Fruit fly (Drosophila melanogaster) whole organism, embryonic: ENCODE data around the gene CG42305.

ENCODE experiments used
- B-H2 ChIP-seq: fragments of 200-800 bp; sonication (Bioruptor generic); optimal IDR thresholded peaks from 2 replicates; lab custom pipeline; 2018; ENCODE audit warnings: missing biosample characterization, mild to moderate bottlenecking, missing genetic modification characterization
- CG11456 ChIP-seq: fragments of 200-800 bp; sonication (Bioruptor generic); IDR thresholded peaks from 3 replicates; pipeline ENCODE4 v1.3.6; 2022; ENCODE audit warnings: missing biosample characterization, missing genetic modification characterization
- CG13424 ChIP-seq: fragments of 200-800 bp; sonication (Bioruptor generic); optimal IDR thresholded peaks from 2 replicates; lab custom pipeline; 2019; ENCODE audit warnings: missing biosample characterization, mild to moderate bottlenecking, missing genetic modification characterization, moderate library complexity
- CG13624 ChIP-seq: fragments of 200-800 bp; sonication (Bioruptor generic); optimal IDR thresholded peaks from 2 replicates; lab custom pipeline; 2016; ENCODE audit warnings: missing biosample characterization, missing genetic modification characterization
- CG15011 ChIP-seq: fragments of 200-800 bp; sonication (Bioruptor generic); optimal IDR thresholded peaks from 3 replicates; lab custom pipeline; 2018; ENCODE audit warnings: missing biosample characterization, mild to moderate bottlenecking, missing genetic modification characterization
- CG15514 ChIP-seq: fragments of 200-800 bp; sonication (Bioruptor generic); optimal IDR thresholded peaks from 3 replicates; lab custom pipeline; 2017; ENCODE audit warnings: missing biosample characterization, missing genetic modification characterization, mild to moderate bottlenecking, moderate library complexity, missing genetic modification reagents
- CG16813 ChIP-seq: fragments of 200-800 bp; sonication (Bioruptor generic); IDR thresholded peaks from 3 replicates; pipeline ENCODE4 v1.3.6; 2022; ENCODE audit warnings: missing biosample characterization, missing genetic modification characterization; ENCODE audit not compliant: partially characterized antibody
- CG1832 ChIP-seq: fragments of 200-800 bp; sonication (Bioruptor generic); optimal IDR thresholded peaks from 2 replicates; lab custom pipeline; 2017; ENCODE audit warnings: missing biosample characterization, mild to moderate bottlenecking, missing genetic modification characterization, inconsistent platforms
- CG30020 ChIP-seq: fragments of 200-800 bp; optimal IDR thresholded peaks from 2 replicates; lab custom pipeline; 2019; ENCODE audit warnings: missing biosample characterization, mild to moderate bottlenecking, missing genetic modification characterization, moderate library complexity
- CG30403 ChIP-seq: fragments of 200-800 bp; sonication (Bioruptor generic); optimal IDR thresholded peaks from 3 replicates; lab custom pipeline; 2016; ENCODE audit warnings: missing biosample characterization, missing genetic modification characterization
- CG43689 ChIP-seq: fragments of 200-800 bp; sonication (Bioruptor generic); IDR thresholded peaks from 2 replicates; pipeline ENCODE4 v1.3.6; 2022; ENCODE audit warnings: missing biosample characterization, missing genetic modification characterization
- CG4730 ChIP-seq: fragments of 200-800 bp; sonication (Bioruptor generic); IDR thresholded peaks from 2 replicates; pipeline ENCODE4 v1.3.6; 2022; ENCODE audit warnings: missing biosample characterization, missing genetic modification characterization
- CG7271 ChIP-seq: fragments of 200-800 bp; sonication (Bioruptor generic); optimal IDR thresholded peaks from 2 replicates; lab custom pipeline; 2018; ENCODE audit warnings: missing biosample characterization, mild to moderate bottlenecking, missing genetic modification characterization, moderate library complexity
- CG7745 ChIP-seq: fragments of 200-800 bp; sonication (Bioruptor generic); optimal IDR thresholded peaks from 2 replicates; lab custom pipeline; 2018; ENCODE audit warnings: missing biosample characterization, mild to moderate bottlenecking, missing genetic modification characterization, moderate library complexity
- CG9215 ChIP-seq: fragments of 200-800 bp; sonication (Bioruptor generic); IDR thresholded peaks from 2 replicates; pipeline ENCODE4 v1.3.6; 2022; ENCODE audit warnings: missing biosample characterization, missing genetic modification characterization
- CG9932 ChIP-seq: fragments of 200-800 bp; sonication (Bioruptor generic); IDR thresholded peaks from 2 replicates; pipeline ENCODE4 v1.3.6; 2022; ENCODE audit warnings: missing biosample characterization, missing genetic modification characterization
- CoRest ChIP-seq: fragments of 200-800 bp; sonication (Bioruptor generic); optimal IDR thresholded peaks from 3 replicates; lab custom pipeline; 2018; ENCODE audit warnings: missing biosample characterization, mild to moderate bottlenecking, missing genetic modification characterization, moderate library complexity
- Fer1 ChIP-seq: fragments of 200-800 bp; sonication (Bioruptor generic); optimal IDR thresholded peaks from 2 replicates; lab custom pipeline; 2017; ENCODE audit warnings: missing biosample characterization, mild to moderate bottlenecking, missing genetic modification characterization
- HLH3B ChIP-seq: fragments of 200-800 bp; sonication (Bioruptor generic); IDR thresholded peaks from 2 replicates; pipeline ENCODE4 v1.3.6; 2022; ENCODE audit warnings: missing biosample characterization, missing genetic modification characterization
- HLH4C ChIP-seq: fragments of 200-800 bp; sonication (Bioruptor generic); IDR thresholded peaks from 3 replicates; pipeline ENCODE4 v1.3.6; 2022; ENCODE audit warnings: missing biosample characterization, missing genetic modification characterization; ENCODE audit not compliant: partially characterized antibody
- Hr51 ChIP-seq, 2 experiments: fragments of 200-800 bp; sonication (Bioruptor generic); optimal IDR thresholded peaks; 2 replicates in 1 of 2; 3 replicates in 1 of 2; lab custom pipeline; 2016 to 2018; ENCODE audit warnings: missing biosample characterization in 2 of 2, missing genetic modification characterization in 2 of 2, mild to moderate bottlenecking in 1 of 2, moderate library complexity in 1 of 2
- Jarid2 ChIP-seq: fragments of 200-800 bp; sonication (Bioruptor generic); optimal IDR thresholded peaks from 3 replicates; lab custom pipeline; 2017; ENCODE audit warnings: mild to moderate bottlenecking, missing biosample characterization, missing genetic modification reagents, missing genetic modification characterization
- Kr ChIP-seq: fragments of 200-800 bp; sonication (Bioruptor generic); optimal IDR thresholded peaks from 2 replicates; lab custom pipeline; 2017; ENCODE audit warnings: missing biosample characterization, mild to moderate bottlenecking, missing genetic modification characterization
- Lhr ChIP-seq: fragments of 200-800 bp; sonication (Bioruptor generic); optimal IDR thresholded peaks from 3 replicates; lab custom pipeline; 2017; ENCODE audit warnings: mild to moderate bottlenecking, missing biosample characterization, missing genetic modification reagents, missing genetic modification characterization
- NfI ChIP-seq: fragments of 200-800 bp; sonication (Bioruptor generic); optimal IDR thresholded peaks from 3 replicates; lab custom pipeline; 2018; ENCODE audit warnings: missing biosample characterization, mild to moderate bottlenecking, missing genetic modification characterization, moderate library complexity
- Sox102F ChIP-seq: fragments of 200-800 bp; sonication (Bioruptor generic); optimal IDR thresholded peaks from 2 replicates; lab custom pipeline; 2018; ENCODE audit warnings: missing biosample characterization, mild to moderate bottlenecking, missing genetic modification characterization, moderate library complexity
- Stat92E ChIP-seq, 3 experiments: fragments of >200 bp in 2 of 3; fragments of 200-800 bp in 1 of 3; sonication (Bioruptor generic) in 1 of 3; optimal IDR thresholded peaks; 2 replicates each; lab custom pipeline; 2017 to 2019; ENCODE audit warnings: missing biosample characterization in 3 of 3, missing genetic modification characterization in 3 of 3, mild to moderate bottlenecking in 1 of 3, moderate library complexity in 1 of 3
- TFAM ChIP-seq: fragments of 200-800 bp; sonication (Bioruptor generic); optimal IDR thresholded peaks from 2 replicates; lab custom pipeline; 2017; ENCODE audit warnings: missing biosample characterization, missing genetic modification characterization, inconsistent platforms
- dmrt11E ChIP-seq: fragments of 200-800 bp; sonication (Bioruptor generic); optimal IDR thresholded peaks from 3 replicates; lab custom pipeline; 2018; ENCODE audit warnings: missing biosample characterization, mild to moderate bottlenecking, missing genetic modification characterization, moderate library complexity
- dmrt99B ChIP-seq: fragments of 200-800 bp; sonication (Bioruptor generic); optimal IDR thresholded peaks from 2 replicates; lab custom pipeline; 2018; ENCODE audit warnings: missing biosample characterization, mild to moderate bottlenecking, missing genetic modification characterization, moderate library complexity
- dysf ChIP-seq: fragments of 200-800 bp; sonication (Bioruptor generic); IDR thresholded peaks from 3 replicates; pipeline ENCODE4 v1.3.6; 2022; ENCODE audit warnings: missing biosample characterization, missing genetic modification characterization
- en ChIP-seq: fragments of 200-800 bp; sonication (Bioruptor generic); optimal IDR thresholded peaks from 2 replicates; lab custom pipeline; 2016; ENCODE audit warnings: missing biosample characterization, missing genetic modification characterization
- gsb ChIP-seq: fragments of 200-800 bp; sonication (Bioruptor generic); IDR thresholded peaks from 2 replicates; pipeline ENCODE4 v1.3.6; 2022; ENCODE audit warnings: missing biosample characterization, missing genetic modification characterization
- h ChIP-seq: fragments of >200 bp; optimal IDR thresholded peaks from 2 replicates; lab custom pipeline; 2017
- hbn ChIP-seq: fragments of 200-800 bp; sonication (Bioruptor generic); IDR thresholded peaks from 2 replicates; pipeline ENCODE4 v1.3.6; 2022; ENCODE audit warnings: missing biosample characterization, missing genetic modification characterization; ENCODE audit not compliant: partially characterized antibody
- jigr1 ChIP-seq: fragments of 200-800 bp; sonication (Bioruptor generic); IDR thresholded peaks from 3 replicates; pipeline ENCODE4 v1.3.6; 2022; ENCODE audit warnings: missing biosample characterization, missing genetic modification characterization
- lab ChIP-seq: fragments of 200-800 bp; sonication (Bioruptor generic); optimal IDR thresholded peaks from 3 replicates; lab custom pipeline; 2017; ENCODE audit warnings: missing biosample characterization, missing genetic modification characterization, mild to moderate bottlenecking, moderate library complexity, missing genetic modification reagents
- mld ChIP-seq: fragments of 200-800 bp; sonication (Bioruptor generic); IDR thresholded peaks from 3 replicates; pipeline ENCODE4 v1.3.6; 2022; ENCODE audit warnings: missing biosample characterization, missing genetic modification characterization; ENCODE audit not compliant: partially characterized antibody
- pb ChIP-seq: fragments of 200-800 bp; sonication (Bioruptor generic); optimal IDR thresholded peaks from 3 replicates; lab custom pipeline; 2016; ENCODE audit warnings: missing biosample characterization, missing genetic modification characterization
- peb ChIP-seq: fragments of 200-800 bp; sonication (Bioruptor generic); IDR thresholded peaks from 2 replicates; pipeline ENCODE4 v1.3.6; 2022; ENCODE audit warnings: missing biosample characterization, missing genetic modification characterization
- pfk ChIP-seq: fragments of 200-800 bp; sonication (Bioruptor generic); optimal IDR thresholded peaks from 2 replicates; lab custom pipeline; 2018; ENCODE audit warnings: missing biosample characterization, mild to moderate bottlenecking, missing genetic modification characterization, moderate library complexity
- row ChIP-seq: fragments of 200-800 bp; sonication (Bioruptor generic); IDR thresholded peaks from 3 replicates; pipeline ENCODE4 v1.3.6; 2022; ENCODE audit warnings: missing biosample characterization, missing genetic modification characterization
- salm ChIP-seq: fragments of 200-800 bp; sonication (Bioruptor generic); optimal IDR thresholded peaks from 2 replicates; lab custom pipeline; 2018; ENCODE audit warnings: missing biosample characterization, mild to moderate bottlenecking, missing genetic modification characterization
- sd ChIP-seq: fragments of 200-800 bp; sonication (Bioruptor generic); optimal IDR thresholded peaks from 3 replicates; lab custom pipeline; 2018; ENCODE audit warnings: missing biosample characterization, mild to moderate bottlenecking, missing genetic modification characterization, moderate library complexity
- slbo ChIP-seq: fragments of 200-800 bp; sonication (Bioruptor generic); IDR thresholded peaks from 2 replicates; pipeline ENCODE4 v1.3.6; 2022; ENCODE audit warnings: missing biosample characterization, missing genetic modification characterization
- sob ChIP-seq: fragments of 200-800 bp; sonication (Bioruptor generic); IDR thresholded peaks from 2 replicates; pipeline ENCODE4 v1.3.6; 2022; ENCODE audit warnings: missing biosample characterization, missing genetic modification characterization
- ssp ChIP-seq: fragments of 200-800 bp; sonication (Bioruptor generic); IDR thresholded peaks from 2 replicates; pipeline ENCODE4 v1.3.6; 2022; ENCODE audit warnings: missing biosample characterization, missing genetic modification characterization
- trem ChIP-seq: fragments of 200-800 bp; optimal IDR thresholded peaks from 3 replicates; lab custom pipeline; 2019; ENCODE audit warnings: missing biosample characterization, mild to moderate bottlenecking, missing genetic modification characterization, moderate library complexity
- zen ChIP-seq: fragments of 200-800 bp; sonication (Bioruptor generic); optimal IDR thresholded peaks from 3 replicates; lab custom pipeline; 2018; ENCODE audit warnings: missing biosample characterization, mild to moderate bottlenecking, missing genetic modification characterization, moderate library complexity

The CG42305 gene

dm6 chr2L:18812348-18812747, at the start of gene CG42305, which contains the start of gene CG17325:
Gene CG42305, plus strand, starts transcription at chr2L:18812648.
Gene CG17325, plus strand, starts transcription at chr2L:18812648.
- TF ChIP-seq CG9215 (no peak), CG13624 (no peak), hbn (GFP tag; lab: Robert Waterston, UW) (no peak), Stat92E (GFP tag; optimal IDR thresholded peaks at IDR 0.05; lab: Kevin White, UChicago) (no peak)
- TF ChIP-seq, all 482 proteins: peak for 0

dm6 chr2L:18765760-18766159, 46.7 kb upstream of the CG42305 start:
- peak; percentile 79 for TF ChIP-seq CG15514 (GFP tag; lab: Kevin White, UChicago)
- TF ChIP-seq dmrt11E (tag; lab: Kevin White, UChicago), result peak; percentile 6
- TF ChIP-seq Fer1 (GFP tag; lab: Kevin White, UChicago), result no peak
- TF ChIP-seq mld (GFP tag; lab: Robert Waterston, UW), result no peak
- TF ChIP-seq CG15011 (GFP tag; lab: Kevin White, UChicago), result no peak
- TF ChIP-seq sob (GFP tag; lab: Robert Waterston, UW), result no peak
- TF ChIP-seq pfk (GFP tag; lab: Kevin White, UChicago), result no peak
- no peak for TF ChIP-seq gsb (GFP tag; lab: Robert Waterston, UW)
- no peak for TF ChIP-seq jigr1 (GFP tag; lab: Robert Waterston, UW)
- TF ChIP-seq dmrt99B (tag; lab: Kevin White, UChicago), result peak; percentile 28
- TF ChIP-seq en (GFP tag; lab: Kevin White, UChicago), result no peak
- TF ChIP-seq CG16813 (GFP tag; lab: Robert Waterston, UW), result no peak
- TF ChIP-seq NfI, result no peak
- TF ChIP-seq lab (GFP tag; lab: Kevin White, UChicago), result peak; percentile 15
- no peak for TF ChIP-seq h
- 0 out of 3 replicates have a peak, but pooled peaks have one; percentile 15 for TF ChIP-seq row
- TF ChIP-seq CoRest (tag; lab: Kevin White, UChicago), result no peak
- peak; percentile 24 for TF ChIP-seq CG13424 (tag; lab: Kevin White, UChicago)
- TF ChIP-seq trem (tag; lab: Kevin White, UChicago), result no peak
- no peak for TF ChIP-seq CG7745 (tag; lab: Kevin White, UChicago)
- TF ChIP-seq CG11456 (GFP tag; lab: Robert Waterston, UW), result no peak
- TF ChIP-seq HLH4C (GFP tag; lab: Robert Waterston, UW), result no peak
- no peak for TF ChIP-seq CG30403 (GFP tag; lab: Kevin White, UChicago)
- TF ChIP-seq zen (tag; lab: Kevin White, UChicago), result no peak
- TF ChIP-seq dysf (GFP tag; lab: Robert Waterston, UW), result 0 out of 3 replicates have a peak, but pooled peaks have one; percentile 33
- TF ChIP-seq salm, result no peak
- no peak for TF ChIP-seq CG30020
- no peak for TF ChIP-seq Hr51 (GFP tag; optimal IDR thresholded peaks at IDR 0.05; lab: Kevin White, UChicago)
- TF ChIP-seq CG43689 (GFP tag; lab: Robert Waterston, UW), result no peak
- TF ChIP-seq Lhr (GFP tag; lab: Kevin White, UChicago), result no peak
- no peak for TF ChIP-seq pb
- TF ChIP-seq peb, result no peak
- TF ChIP-seq TFAM, result no peak
- no peak for TF ChIP-seq sd (tag; lab: Kevin White, UChicago)
- no peak for TF ChIP-seq HLH3B (GFP tag; lab: Robert Waterston, UW)
- no peak for TF ChIP-seq CG7271
- TF ChIP-seq slbo, result peak; percentile 33
- no peak for TF ChIP-seq CG9932 (GFP tag; lab: Robert Waterston, UW)
- TF ChIP-seq CG4730 (GFP tag; lab: Robert Waterston, UW), result no peak
- TF ChIP-seq Jarid2 (GFP tag; lab: Kevin White, UChicago), result no peak
- TF ChIP-seq CG1832 (GFP tag; lab: Kevin White, UChicago), result no peak
- peak; percentile 30 for TF ChIP-seq Sox102F (GFP tag; lab: Kevin White, UChicago)
- no peak for TF ChIP-seq ssp (GFP tag; lab: Robert Waterston, UW)
- no peak for TF ChIP-seq Kr
- TF ChIP-seq B-H2 (GFP tag; lab: Kevin White, UChicago), result no peak
